Fruit fly (Drosophila melanogaster): ENCODE results near the gene IKKbeta.

- TF ChIP-seq CG8478 (optimal IDR thresholded peaks at IDR 0.05) (no peak), psq (optimal IDR thresholded peaks at IDR 0.05) (no peak)
These were observed 48.6 kb upstream of the IKKbeta start for dm6 chr3R:16097661-16098329.
